Worm (Caenorhabditis elegans): Measurements from ENCODE around the gene asp-17.

- no peak for TF ChIP-seq sea-1 (GFP tag; conservative IDR thresholded peaks at IDR 0.05)
- no peak for TF ChIP-seq ama-1 (optimal IDR thresholded peaks at IDR 0.05)
- no peak for TF ChIP-seq hmbx-1 (tag; optimal IDR thresholded peaks at IDR 0.05)
- no peak for TF ChIP-seq scrt-1 (GFP tag; IDR thresholded peaks at IDR 0.05)
- no peak for TF ChIP-seq ceh-36 (tag; optimal IDR thresholded peaks at IDR 0.05)
- TF ChIP-seq flt-1 (GFP tag; IDR thresholded peaks at IDR 0.05): no peak
- TF ChIP-seq F13C5.2 (tag; optimal IDR thresholded peaks at IDR 0.05): no peak
- TF ChIP-seq aly-1 (tag; optimal IDR thresholded peaks at IDR 0.05): no peak
Measured at ce11 chrV:19050438-19050837, 13.3 kb upstream of the asp-17 start, which contains the start of gene asp-1.
